Fruit fly (Drosophila melanogaster) whole organism, prepupa: ENCODE data around the gene Phlpp.
A peak's percentile ranks its signal among the peaks of the same experiment; 100 is the strongest.

ENCODE experiments used
- Blimp-1 ChIP-seq: fragments of 200-800 bp; sonication (Bioruptor generic); optimal IDR thresholded peaks from 3 replicates; lab custom pipeline; 2017; ENCODE audit warnings: missing biosample characterization, missing genetic modification characterization, mild to moderate bottlenecking, moderate library complexity, missing genetic modification reagents
- CG10631 ChIP-seq: fragments of 200-800 bp; sonication (Bioruptor generic); optimal IDR thresholded peaks from 2 replicates; lab custom pipeline; 2016; ENCODE audit warnings: missing biosample characterization, missing genetic modification characterization
- CG10669 ChIP-seq: fragments of 200-800 bp; sonication (Bioruptor generic); optimal IDR thresholded peaks from 3 replicates; lab custom pipeline; 2018; ENCODE audit warnings: missing biosample characterization, mild to moderate bottlenecking, missing genetic modification characterization, moderate library complexity
- CG11294 ChIP-seq: fragments of 200-800 bp; sonication (Bioruptor generic); IDR thresholded peaks from 2 replicates; pipeline ENCODE4 v1.3.6; 2022; ENCODE audit warnings: missing biosample characterization, missing genetic modification characterization
- CG11762 ChIP-seq: fragments of 200-800 bp; sonication (Bioruptor generic); optimal IDR thresholded peaks from 3 replicates; lab custom pipeline; 2016; ENCODE audit warnings: missing biosample characterization, missing genetic modification characterization; ENCODE audit not compliant: insufficient read depth
- CG11902 ChIP-seq: fragments of 200-800 bp; sonication (Bioruptor generic); optimal IDR thresholded peaks from 3 replicates; lab custom pipeline; 2016; ENCODE audit warnings: missing biosample characterization, missing genetic modification characterization
- CG1621 ChIP-seq: fragments of 200-800 bp; sonication (Bioruptor generic); optimal IDR thresholded peaks from 3 replicates; lab custom pipeline; 2018; ENCODE audit warnings: missing biosample characterization, mild to moderate bottlenecking, missing genetic modification characterization
- CG16779 ChIP-seq: fragments of 200-800 bp; sonication (Bioruptor generic); optimal IDR thresholded peaks from 3 replicates; lab custom pipeline; 2017; ENCODE audit warnings: missing biosample characterization, mild to moderate bottlenecking, missing genetic modification characterization
- CG31627 ChIP-seq: fragments of 200-800 bp; sonication (Bioruptor generic); optimal IDR thresholded peaks from 3 replicates; lab custom pipeline; 2016; ENCODE audit warnings: missing biosample characterization, missing genetic modification characterization
- CG32006 ChIP-seq: fragments of 200-800 bp; sonication (Bioruptor generic); optimal IDR thresholded peaks from 3 replicates; lab custom pipeline; 2017; ENCODE audit warnings: missing biosample characterization, mild to moderate bottlenecking, missing genetic modification characterization
- CG34406 ChIP-seq: fragments of 200-800 bp; sonication (Bioruptor generic); optimal IDR thresholded peaks from 3 replicates; lab custom pipeline; 2016; ENCODE audit warnings: missing biosample characterization, missing genetic modification characterization
- CG3919 ChIP-seq: fragments of 200-800 bp; sonication (Bioruptor generic); optimal IDR thresholded peaks from 3 replicates; lab custom pipeline; 2016; ENCODE audit warnings: missing biosample characterization, missing genetic modification characterization
- CG4318 ChIP-seq: fragments of 200-800 bp; sonication (Bioruptor generic); optimal IDR thresholded peaks from 3 replicates; lab custom pipeline; 2017; ENCODE audit warnings: missing biosample characterization, mild to moderate bottlenecking, missing genetic modification characterization
- CG6163 ChIP-seq: fragments of 200-800 bp; sonication (Bioruptor generic); IDR thresholded peaks from 3 replicates; pipeline ENCODE4 v1.3.6; 2022; ENCODE audit warnings: missing biosample characterization, missing genetic modification characterization
- CG6276 ChIP-seq: fragments of 200-800 bp; sonication (Bioruptor generic); optimal IDR thresholded peaks from 2 replicates; lab custom pipeline; 2017; ENCODE audit warnings: missing biosample characterization, mild to moderate bottlenecking, missing genetic modification characterization
- CG6854 ChIP-seq: fragments of 200-800 bp; sonication (Bioruptor generic); optimal IDR thresholded peaks from 2 replicates; lab custom pipeline; 2017; ENCODE audit warnings: missing biosample characterization, mild to moderate bottlenecking, missing genetic modification characterization
- CG7368 ChIP-seq: fragments of 200-800 bp; sonication (Bioruptor generic); optimal IDR thresholded peaks from 3 replicates; lab custom pipeline; 2016; ENCODE audit warnings: missing biosample characterization, missing genetic modification characterization
- CG8119 ChIP-seq: fragments of 200-800 bp; sonication (Bioruptor generic); IDR thresholded peaks from 3 replicates; pipeline ENCODE4 v1.3.6; 2022; ENCODE audit warnings: missing biosample characterization, missing genetic modification characterization
- CG8319 ChIP-seq: fragments of 200-800 bp; sonication (Bioruptor generic); optimal IDR thresholded peaks from 3 replicates; lab custom pipeline; 2016; ENCODE audit warnings: missing biosample characterization, missing genetic modification characterization
- CG8632 ChIP-seq: fragments of 200-800 bp; sonication (Bioruptor generic); optimal IDR thresholded peaks from 3 replicates; lab custom pipeline; 2016; ENCODE audit warnings: missing biosample characterization, missing genetic modification characterization
- Eip93F ChIP-seq: fragments of 200-800 bp; sonication (Bioruptor generic); optimal IDR thresholded peaks from 2 replicates; lab custom pipeline; 2016; ENCODE audit warnings: missing biosample characterization, mild to moderate bottlenecking, missing genetic modification characterization
- Ets96B ChIP-seq: fragments of 200-800 bp; optimal IDR thresholded peaks from 2 replicates; lab custom pipeline; 2019; ENCODE audit warnings: missing biosample characterization, mild to moderate bottlenecking, missing genetic modification characterization, moderate library complexity
- Hr38 ChIP-seq: sonication (Bioruptor generic); optimal IDR thresholded peaks from 2 replicates; lab custom pipeline; 2016; ENCODE audit warnings: missing biosample characterization, missing genetic modification characterization
- Hr4 ChIP-seq: fragments of 200-800 bp; sonication (Bioruptor generic); optimal IDR thresholded peaks from 3 replicates; lab custom pipeline; 2016; ENCODE audit warnings: missing biosample characterization, missing genetic modification characterization
- Met ChIP-seq: fragments of 200-800 bp; sonication (Bioruptor generic); optimal IDR thresholded peaks from 3 replicates; lab custom pipeline; 2016; ENCODE audit warnings: missing biosample characterization, missing genetic modification characterization
- OdsH ChIP-seq: fragments of 200-800 bp; sonication (Bioruptor generic); optimal IDR thresholded peaks from 3 replicates; lab custom pipeline; 2016; ENCODE audit warnings: missing biosample characterization, missing genetic modification characterization
- Sox102F ChIP-seq: fragments of 200-800 bp; sonication (Bioruptor generic); optimal IDR thresholded peaks from 2 replicates; lab custom pipeline; 2016; ENCODE audit warnings: missing biosample characterization, mild to moderate bottlenecking, missing genetic modification characterization
- Sox14 ChIP-seq: fragments of 200-800 bp; sonication (Bioruptor generic); optimal IDR thresholded peaks from 3 replicates; lab custom pipeline; 2016; ENCODE audit warnings: missing biosample characterization, missing genetic modification characterization
- Sox15 ChIP-seq: fragments of 200-800 bp; sonication (Bioruptor generic); optimal IDR thresholded peaks from 3 replicates; lab custom pipeline; 2016; ENCODE audit warnings: missing biosample characterization, missing genetic modification characterization
- dac ChIP-seq: fragments of 200-800 bp; sonication (Bioruptor generic); optimal IDR thresholded peaks from 2 replicates; lab custom pipeline; 2017; ENCODE audit warnings: missing biosample characterization, mild to moderate bottlenecking, missing genetic modification characterization
- dsx ChIP-seq: fragments of 200-800 bp; optimal IDR thresholded peaks from 3 replicates; lab custom pipeline; 2019; ENCODE audit warnings: missing biosample characterization, mild to moderate bottlenecking, missing genetic modification characterization, moderate library complexity; ENCODE audit not compliant: poor library complexity, severe bottlenecking
- esn ChIP-seq: fragments of 200-800 bp; sonication (Bioruptor generic); optimal IDR thresholded peaks from 2 replicates; lab custom pipeline; 2016; ENCODE audit warnings: missing biosample characterization, mild to moderate bottlenecking, missing genetic modification characterization, moderate library complexity
- fd59A ChIP-seq: fragments of 200-800 bp; sonication (Bioruptor generic); optimal IDR thresholded peaks from 2 replicates; lab custom pipeline; 2017; ENCODE audit warnings: missing biosample characterization, mild to moderate bottlenecking, missing genetic modification characterization, missing genetic modification reagents
- fkh ChIP-seq: fragments of 200-800 bp; sonication (Bioruptor generic); optimal IDR thresholded peaks from 3 replicates; lab custom pipeline; 2017; ENCODE audit warnings: missing biosample characterization, mild to moderate bottlenecking, missing genetic modification characterization, moderate library complexity
- lz ChIP-seq: fragments of 200-800 bp; sonication (Bioruptor generic); optimal IDR thresholded peaks from 3 replicates; lab custom pipeline; 2016; ENCODE audit warnings: missing biosample characterization, missing genetic modification characterization
- net ChIP-seq: fragments of 200-800 bp; sonication (Bioruptor generic); optimal IDR thresholded peaks from 3 replicates; lab custom pipeline; 2016; ENCODE audit warnings: missing biosample characterization, missing genetic modification characterization
- pdm3 ChIP-seq: fragments of 200-800 bp; sonication (Bioruptor generic); optimal IDR thresholded peaks from 3 replicates; lab custom pipeline; 2016; ENCODE audit warnings: missing biosample characterization, missing genetic modification characterization
- spab ChIP-seq: fragments of 200-800 bp; sonication (Bioruptor generic); optimal IDR thresholded peaks from 2 replicates; lab custom pipeline; 2017; ENCODE audit warnings: missing biosample characterization, mild to moderate bottlenecking, missing genetic modification characterization, missing genetic modification reagents
- ss ChIP-seq, 2 experiments: fragments of 200-800 bp; sonication (Bioruptor generic); optimal IDR thresholded peaks; 2 replicates in 1 of 2; 3 replicates in 1 of 2; lab custom pipeline; 2017 to 2018; ENCODE audit warnings: mild to moderate bottlenecking in 2 of 2, missing biosample characterization in 2 of 2, missing genetic modification characterization in 2 of 2, moderate library complexity in 1 of 2
- topi ChIP-seq: fragments of 200-800 bp; sonication (Bioruptor generic); optimal IDR thresholded peaks from 3 replicates; lab custom pipeline; 2016; ENCODE audit warnings: missing biosample characterization, missing genetic modification characterization

The Phlpp gene

dm6 chr2L:19021278-19022220 lies 37.4 kb upstream of the Phlpp start (continued):
- peak; percentile 84 for TF ChIP-seq CG10631 (GFP tag; lab: Kevin White, UChicago)
- peak; percentile 62 for TF ChIP-seq Sox15
- TF ChIP-seq CG10669 (GFP tag; lab: Kevin White, UChicago): peak; percentile 84
- peak; percentile 53 for TF ChIP-seq dac
- peak; percentile 92 to 96 for TF ChIP-seq ss (GFP tag; optimal IDR thresholded peaks at IDR 0.05; lab: Kevin White, UChicago)
- peak; percentile 61 for TF ChIP-seq CG6854
- no peak; the same call in 1 of the 2 replicates for TF ChIP-seq CG11294
- peak; percentile 84 for TF ChIP-seq CG8632 (GFP tag; lab: Kevin White, UChicago)
- TF ChIP-seq Blimp-1 (GFP tag; lab: Kevin White, UChicago): peak; percentile 61
- TF ChIP-seq fkh (GFP tag; lab: Kevin White, UChicago): peak; percentile 29
- TF ChIP-seq CG16779 (tag; lab: Kevin White, UChicago): peak; percentile 83
- TF ChIP-seq net (GFP tag; lab: Kevin White, UChicago): peak; percentile 72
- no peak for TF ChIP-seq Hr38 (GFP tag; lab: Kevin White, UChicago)

- TF ChIP-seq CG10669 (GFP tag; lab: Kevin White, UChicago): no peak
- TF ChIP-seq Eip93F (GFP tag; lab: Kevin White, UChicago): no peak
- TF ChIP-seq CG7368 (GFP tag; lab: Kevin White, UChicago): no peak
- TF ChIP-seq CG8119 (GFP tag; lab: Robert Waterston, UW): no peak
- no peak for TF ChIP-seq CG34406 (GFP tag; lab: Kevin White, UChicago)
- no peak for TF ChIP-seq spab
- TF ChIP-seq Ets96B: no peak
- no peak for TF ChIP-seq fd59A
- TF ChIP-seq CG11902 (GFP tag; lab: Kevin White, UChicago): no peak
- no peak for TF ChIP-seq Sox102F
Measured at dm6 chr2L:19022221-19022516, 36.8 kb upstream of the Phlpp start, which contains the start of gene CG15172. TSS of gene CG15172 (plus strand) at chr2L:19022417.

dm6 chr2L:19023972-19024743 lies 34.8 kb upstream of the Phlpp start:
- TF ChIP-seq CG16779 (tag; lab: Kevin White, UChicago) (peak; percentile 10), Hr4 (GFP tag; lab: Kevin White, UChicago) (peak; percentile 48), pdm3 (GFP tag; lab: Kevin White, UChicago) (peak; percentile 46), lz (GFP tag; lab: Kevin White, UChicago) (peak; percentile 52), spab (peak; percentile 71), OdsH (GFP tag; lab: Kevin White, UChicago) (peak; percentile 61), CG11762 (GFP tag; lab: Kevin White, UChicago) (peak; percentile 8), net (GFP tag; lab: Kevin White, UChicago) (peak; percentile 33), CG11902 (GFP tag; lab: Kevin White, UChicago) (peak; percentile 29), CG32006 (GFP tag; lab: Kevin White, UChicago) (peak; percentile 70), CG6854 (no peak), dac (no peak), CG8319 (GFP tag; lab: Kevin White, UChicago) (peak; percentile 37), CG11294 (no peak; the same call in 1 of the 2 replicates), Sox102F (peak; percentile 22), CG6163 (GFP tag; lab: Robert Waterston, UW) (no peak), CG8119 (GFP tag; lab: Robert Waterston, UW) (peak; percentile 57; the same call in 2 of the 3 replicates), CG7368 (GFP tag; lab: Kevin White, UChicago) (no peak), CG10669 (GFP tag; lab: Kevin White, UChicago) (peak; percentile 77), CG1621 (peak; percentile 61), Hr38 (GFP tag; lab: Kevin White, UChicago) (no peak), ss (GFP tag; optimal IDR thresholded peaks at IDR 0.05; lab: Kevin White, UChicago) (peak; percentile 27 to 71), esn (GFP tag; lab: Kevin White, UChicago) (peak; percentile 62), dsx (peak; percentile 69), CG4318 (GFP tag; lab: Kevin White, UChicago) (peak; percentile 28), topi (GFP tag; lab: Kevin White, UChicago) (peak; percentile 51), CG31627 (peak; percentile 42), CG6276 (GFP tag; lab: Kevin White, UChicago) (peak; percentile 32), Sox14 (GFP tag; lab: Kevin White, UChicago) (peak; percentile 39), CG34406 (GFP tag; lab: Kevin White, UChicago) (peak; percentile 48), CG8632 (GFP tag; lab: Kevin White, UChicago) (peak; percentile 62), CG3919 (peak; percentile 54), Met (GFP tag; lab: Kevin White, UChicago) (peak; percentile 55), fkh (GFP tag; lab: Kevin White, UChicago) (no peak), Eip93F (GFP tag; lab: Kevin White, UChicago) (no peak), Sox15 (peak; percentile 42)
